Worm (Caenorhabditis elegans): ENCODE data around the gene irld-55.

DNA sequence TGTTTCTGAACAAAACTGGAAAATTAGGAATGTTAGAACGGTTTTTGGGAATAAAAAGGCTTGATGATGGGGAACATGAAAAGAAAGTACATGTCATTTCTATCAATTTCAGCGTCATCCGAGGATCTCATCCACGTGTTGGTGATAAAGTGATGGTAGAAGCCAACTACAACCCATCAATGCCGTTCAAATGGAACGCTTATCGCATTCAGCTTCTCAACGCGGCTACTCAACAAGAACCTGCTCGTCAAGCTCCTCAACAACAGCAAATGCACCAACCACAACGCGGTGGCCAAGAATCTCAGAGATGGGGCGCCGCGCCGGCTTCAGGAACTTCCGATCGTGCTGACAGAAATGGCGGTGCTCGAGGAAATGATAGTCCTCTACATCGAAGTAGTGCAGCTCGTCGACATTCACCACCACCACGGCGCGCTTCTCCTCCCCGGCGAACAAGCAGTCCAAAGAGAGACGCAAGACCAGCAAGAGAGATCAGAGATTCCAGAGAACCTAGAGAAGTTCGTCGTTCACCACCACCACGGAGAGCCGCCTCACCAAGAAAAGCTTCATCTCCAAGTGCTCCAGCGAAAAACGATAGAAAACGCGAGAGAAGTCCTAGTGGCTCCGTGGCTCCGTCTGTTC, 52.1 kb downstream of the irld-55 start:
- TF ChIP-seq ama-1 (optimal IDR thresholded peaks at IDR 0.05) = no peak
- TF ChIP-seq alr-1 (tag; optimal IDR thresholded peaks at IDR 0.05) = no peak
- no peak for TF ChIP-seq nhr-23 (tag; optimal IDR thresholded peaks at IDR 0.05)
- no peak for TF ChIP-seq zag-1 (tag; optimal IDR thresholded peaks at IDR 0.05)
- no peak for TF ChIP-seq snpc-4 (tag; optimal IDR thresholded peaks at IDR 0.05)
- no peak for TF ChIP-seq nhr-237 (tag; optimal IDR thresholded peaks at IDR 0.05)
- no peak for TF ChIP-seq unc-39 (tag; optimal IDR thresholded peaks at IDR 0.05)

Data from whole organism, L2 larva.